Worm (Caenorhabditis elegans): ENCODE measurements around the gene Y16B4A.2.

The Y16B4A.2 gene

ce11 chrX:14810718-14811117, 39.1 kb upstream of the Y16B4A.2 start, which contains the start of gene atf-4:
Gene atf-4, minus strand, starts transcription at chrX:14810810.
- TF ChIP-seq ceh-13 (GFP tag; optimal IDR thresholded peaks at IDR 0.05) (no peak), sea-1 (GFP tag; conservative IDR thresholded peaks at IDR 0.05) (no peak), hnd-1 (tag; optimal IDR thresholded peaks at IDR 0.05) (no peak), tbx-37 (GFP tag; conservative IDR thresholded peaks at IDR 0.05) (no peak), scrt-1 (GFP tag; IDR thresholded peaks at IDR 0.05) (no peak), flt-1 (GFP tag; IDR thresholded peaks at IDR 0.05) (no peak), pes-1 (GFP tag; IDR thresholded peaks at IDR 0.05) (no peak), aly-1 (tag; optimal IDR thresholded peaks at IDR 0.05) (no peak), F13C5.2 (tag; optimal IDR thresholded peaks at IDR 0.05) (no peak), tbx-11 (GFP tag; IDR thresholded peaks at IDR 0.05) (no peak), ceh-36 (tag; optimal IDR thresholded peaks at IDR 0.05) (no peak)

- TF ChIP-seq B0310.2 (tag; optimal IDR thresholded peaks at IDR 0.05) (no peak), ceh-13 (GFP tag; optimal IDR thresholded peaks at IDR 0.05) (no peak), hmbx-1 (tag; optimal IDR thresholded peaks at IDR 0.05) (no peak), tbx-37 (GFP tag; conservative IDR thresholded peaks at IDR 0.05) (no peak), F13C5.2 (tag; optimal IDR thresholded peaks at IDR 0.05) (no peak), ceh-36 (tag; optimal IDR thresholded peaks at IDR 0.05) (no peak), hmg-4 (GFP tag; optimal IDR thresholded peaks at IDR 0.05) (no peak), tbx-11 (GFP tag; IDR thresholded peaks at IDR 0.05) (no peak), scrt-1 (GFP tag; IDR thresholded peaks at IDR 0.05) (no peak), pes-1 (GFP tag; IDR thresholded peaks at IDR 0.05) (no peak), ets-7 (tag; optimal IDR thresholded peaks at IDR 0.05) (no peak), aly-1 (tag; optimal IDR thresholded peaks at IDR 0.05) (no peak), sea-1 (GFP tag; conservative IDR thresholded peaks at IDR 0.05) (no peak), tra-4 (tag; optimal IDR thresholded peaks at IDR 0.05) (no peak), flt-1 (GFP tag; IDR thresholded peaks at IDR 0.05) (no peak), ama-1 (optimal IDR thresholded peaks at IDR 0.05) (no peak), hnd-1 (tag; optimal IDR thresholded peaks at IDR 0.05) (no peak)
Observed at ce11 chrX:14809905-14810304, 38.3 kb upstream of the Y16B4A.2 start.

- no peak for TF ChIP-seq hmbx-1 (tag; optimal IDR thresholded peaks at IDR 0.05)
- TF ChIP-seq ceh-36 (tag; optimal IDR thresholded peaks at IDR 0.05) = no peak
- TF ChIP-seq hnd-1 (tag; optimal IDR thresholded peaks at IDR 0.05) = no peak
- no peak for TF ChIP-seq scrt-1 (GFP tag; IDR thresholded peaks at IDR 0.05)
- TF ChIP-seq ceh-13 (GFP tag; optimal IDR thresholded peaks at IDR 0.05) = no peak
- TF ChIP-seq ama-1 (optimal IDR thresholded peaks at IDR 0.05) = no peak
- TF ChIP-seq pes-1 (GFP tag; IDR thresholded peaks at IDR 0.05) = no peak
- TF ChIP-seq F13C5.2 (tag; optimal IDR thresholded peaks at IDR 0.05) = no peak
- no peak for TF ChIP-seq hmg-4 (GFP tag; optimal IDR thresholded peaks at IDR 0.05)
- TF ChIP-seq tbx-11 (GFP tag; IDR thresholded peaks at IDR 0.05) = no peak
- no peak for TF ChIP-seq flt-1 (GFP tag; IDR thresholded peaks at IDR 0.05)
Observed at ce11 chrX:14808796-14809195, 37.1 kb upstream of the Y16B4A.2 start.

ce11 chrX:14806936-14807335, 35.3 kb upstream of the Y16B4A.2 start, which contains the start of gene F42D1.4:
Gene F42D1.4, plus strand, starts transcription at chrX:14807236.
- TF ChIP-seq ceh-36 (tag; optimal IDR thresholded peaks at IDR 0.05) (no peak), aly-1 (tag; optimal IDR thresholded peaks at IDR 0.05) (no peak), ets-7 (tag; optimal IDR thresholded peaks at IDR 0.05) (no peak), hmg-4 (GFP tag; optimal IDR thresholded peaks at IDR 0.05) (no peak)

ce11 chrX:14805746-14806145, 34.1 kb upstream of the Y16B4A.2 start:
- TF ChIP-seq tbx-11 (GFP tag; IDR thresholded peaks at IDR 0.05) (no peak), ceh-13 (GFP tag; optimal IDR thresholded peaks at IDR 0.05) (no peak), hmbx-1 (tag; optimal IDR thresholded peaks at IDR 0.05) (no peak), ets-7 (tag; optimal IDR thresholded peaks at IDR 0.05) (no peak), tbx-37 (GFP tag; conservative IDR thresholded peaks at IDR 0.05) (no peak), sea-1 (GFP tag; conservative IDR thresholded peaks at IDR 0.05) (no peak), scrt-1 (GFP tag; IDR thresholded peaks at IDR 0.05) (no peak), pes-1 (GFP tag; IDR thresholded peaks at IDR 0.05) (no peak), flt-1 (GFP tag; IDR thresholded peaks at IDR 0.05) (no peak), aly-1 (tag; optimal IDR thresholded peaks at IDR 0.05) (no peak), hmg-4 (GFP tag; optimal IDR thresholded peaks at IDR 0.05) (no peak), tra-4 (tag; optimal IDR thresholded peaks at IDR 0.05) (no peak), ama-1 (optimal IDR thresholded peaks at IDR 0.05) (no peak), ceh-36 (tag; optimal IDR thresholded peaks at IDR 0.05) (no peak), hnd-1 (tag; optimal IDR thresholded peaks at IDR 0.05) (no peak), F13C5.2 (tag; optimal IDR thresholded peaks at IDR 0.05) (no peak), B0310.2 (tag; optimal IDR thresholded peaks at IDR 0.05) (no peak)

ce11 chrX:14804706-14805105, 33.1 kb upstream of the Y16B4A.2 start:
- TF ChIP-seq hnd-1 (tag; optimal IDR thresholded peaks at IDR 0.05) (peak; percentile 68), ets-7 (tag; optimal IDR thresholded peaks at IDR 0.05) (peak; percentile 59), B0310.2 (tag; optimal IDR thresholded peaks at IDR 0.05) (peak; percentile 79), ceh-13 (GFP tag; optimal IDR thresholded peaks at IDR 0.05) (peak; percentile 92), tbx-11 (GFP tag; IDR thresholded peaks at IDR 0.05) (peak; percentile 86), ceh-36 (tag; optimal IDR thresholded peaks at IDR 0.05) (peak; percentile 84), aly-1 (tag; optimal IDR thresholded peaks at IDR 0.05) (peak; percentile 83), pes-1 (GFP tag; IDR thresholded peaks at IDR 0.05) (peak; percentile 95), tra-4 (tag; optimal IDR thresholded peaks at IDR 0.05) (peak; percentile 65), flt-1 (GFP tag; IDR thresholded peaks at IDR 0.05) (peak; percentile 90), hmbx-1 (tag; optimal IDR thresholded peaks at IDR 0.05) (peak; percentile 76), tbx-37 (GFP tag; conservative IDR thresholded peaks at IDR 0.05) (peak; percentile 88), F13C5.2 (tag; optimal IDR thresholded peaks at IDR 0.05) (peak; percentile 82), ama-1 (optimal IDR thresholded peaks at IDR 0.05) (no peak), scrt-1 (GFP tag; IDR thresholded peaks at IDR 0.05) (peak; percentile 91), hmg-4 (GFP tag; optimal IDR thresholded peaks at IDR 0.05) (peak; percentile 90), sea-1 (GFP tag; conservative IDR thresholded peaks at IDR 0.05) (peak; percentile 90)

ce11 chrX:14797405-14797804, 25.8 kb upstream of the Y16B4A.2 start:
- no peak for TF ChIP-seq B0310.2 (tag; optimal IDR thresholded peaks at IDR 0.05)
- no peak for TF ChIP-seq scrt-1 (GFP tag; IDR thresholded peaks at IDR 0.05)
- TF ChIP-seq ceh-36 (tag; optimal IDR thresholded peaks at IDR 0.05) = no peak
- no peak for TF ChIP-seq ama-1 (optimal IDR thresholded peaks at IDR 0.05)
- TF ChIP-seq pes-1 (GFP tag; IDR thresholded peaks at IDR 0.05) = no peak
- no peak for TF ChIP-seq F13C5.2 (tag; optimal IDR thresholded peaks at IDR 0.05)
- TF ChIP-seq tbx-37 (GFP tag; conservative IDR thresholded peaks at IDR 0.05) = no peak
- TF ChIP-seq aly-1 (tag; optimal IDR thresholded peaks at IDR 0.05) = no peak
- no peak for TF ChIP-seq sea-1 (GFP tag; conservative IDR thresholded peaks at IDR 0.05)
- no peak for TF ChIP-seq tbx-11 (GFP tag; IDR thresholded peaks at IDR 0.05)
- no peak for TF ChIP-seq ceh-13 (GFP tag; optimal IDR thresholded peaks at IDR 0.05)
- TF ChIP-seq hmbx-1 (tag; optimal IDR thresholded peaks at IDR 0.05) = no peak
- TF ChIP-seq hmg-4 (GFP tag; optimal IDR thresholded peaks at IDR 0.05) = no peak
- no peak for TF ChIP-seq ets-7 (tag; optimal IDR thresholded peaks at IDR 0.05)
- TF ChIP-seq flt-1 (GFP tag; IDR thresholded peaks at IDR 0.05) = no peak
- TF ChIP-seq tra-4 (tag; optimal IDR thresholded peaks at IDR 0.05) = no peak
- no peak for TF ChIP-seq hnd-1 (tag; optimal IDR thresholded peaks at IDR 0.05)
